Fruit fly (Drosophila melanogaster): ENCODE measurements around the gene mmd.

DNA sequence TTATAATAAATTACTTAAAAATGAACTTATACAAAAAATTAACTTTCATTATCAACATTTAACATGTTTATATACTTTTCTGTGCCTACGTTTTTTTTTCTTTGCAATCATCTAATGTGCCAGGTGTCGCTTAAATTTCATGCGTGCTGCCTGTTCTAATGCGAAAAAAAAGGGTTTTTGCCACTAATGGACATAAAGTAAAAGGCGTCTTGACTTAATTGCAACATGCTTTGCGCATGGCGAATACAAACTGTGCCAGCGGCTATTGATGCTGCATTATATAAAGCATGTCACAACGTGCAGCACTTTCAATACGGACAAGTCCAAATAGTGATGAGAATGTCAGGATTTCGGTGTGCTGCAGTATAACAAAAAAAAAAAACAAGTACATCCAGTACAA, 51.3 kb downstream of the mmd start, which contains the start of gene CG8916:
- no peak for TF ChIP-seq achi (GFP tag; optimal IDR thresholded peaks at IDR 0.05)
- no peak for TF ChIP-seq Lpt (GFP tag; optimal IDR thresholded peaks at IDR 0.05)
- TF ChIP-seq Blimp-1 (GFP tag; optimal IDR thresholded peaks at IDR 0.05) = no peak
- no peak for TF ChIP-seq dsx (GFP tag; optimal IDR thresholded peaks at IDR 0.05; ENCODE audit: poor library complexity, severe bottlenecking)
- TF ChIP-seq CG8319 (GFP tag; optimal IDR thresholded peaks at IDR 0.05) = no peak
- TF ChIP-seq ss (GFP tag; optimal IDR thresholded peaks at IDR 0.05) = no peak
- no peak for TF ChIP-seq pdm3 (GFP tag; optimal IDR thresholded peaks at IDR 0.05)
- TF ChIP-seq vri (GFP tag; optimal IDR thresholded peaks at IDR 0.05) = no peak
- no peak for TF ChIP-seq CG10631 (GFP tag; optimal IDR thresholded peaks at IDR 0.05)
